Worm (Caenorhabditis elegans) whole organism, young adult: ENCODE measurements around the gene srab-22.
A peak's percentile ranks its signal among the peaks of the same experiment; 100 is the strongest.
"Not testable (repeated sequence)": the region's sequence is repeated elsewhere in the genome, so short reads cannot be mapped to it uniquely, and the experiment has no call there.

Source experiments
- F22D6.2 ChIP-seq: sonication (generic microtip); optimal IDR thresholded peaks from 2 replicates; lab custom pipeline; 2016; ENCODE audit warnings: mild to moderate bottlenecking, missing genetic modification characterization, missing compliant biosample characterization
- F37B4.10 ChIP-seq: fragments of 200-800 bp; sonication (Bioruptor generic); IDR thresholded peaks from 2 replicates; pipeline ENCODE4 v1.3.6; 2022; ENCODE audit warnings: missing genetic modification characterization, missing compliant biosample characterization
- F52B5.7 ChIP-seq: sonication (generic microtip); optimal IDR thresholded peaks from 2 replicates; lab custom pipeline; 2016; ENCODE audit warnings: mild to moderate bottlenecking, missing genetic modification characterization, missing compliant biosample characterization
- K12H6.12 ChIP-seq: fragments of 200-800 bp; sonication (Bioruptor generic); optimal IDR thresholded peaks from 2 replicates; lab custom pipeline; 2018; ENCODE audit warnings: mild to moderate bottlenecking, missing genetic modification characterization, missing compliant biosample characterization
- T07F8.4 ChIP-seq: sonication (generic microtip); optimal IDR thresholded peaks from 2 replicates; lab custom pipeline; 2016; ENCODE audit warnings: mild to moderate bottlenecking, missing genetic modification characterization, moderate library complexity, missing compliant biosample characterization
- Y53F4B.3 ChIP-seq: fragments of 200-800 bp; sonication (Bioruptor generic); IDR thresholded peaks from 2 replicates; pipeline ENCODE4 v1.3.6; 2022; ENCODE audit warnings: missing genetic modification reagents, missing genetic modification characterization, missing compliant biosample characterization
- ama-1 ChIP-seq, 3 experiments: fragments of 150-350 bp in 1 of 3; sonication (generic microtip) in 2 of 3; optimal IDR thresholded peaks; 2 replicates each; lab custom pipeline; 2014 to 2018; ENCODE audit warnings: missing biosample characterization in 2 of 3, missing genetic modification characterization in 2 of 3, missing genetic modification reagents in 2 of 3
- aptf-2 ChIP-seq: fragments of 200-800 bp; sonication (Bioruptor generic); conservative IDR thresholded peaks from 2 replicates; pipeline ENCODE4 v1.3.6; 2022; ENCODE audit warnings: missing genetic modification reagents, missing genetic modification characterization, missing compliant biosample characterization
- aptf-3 ChIP-seq: fragments of 200-800 bp; sonication (Bioruptor generic); IDR thresholded peaks from 2 replicates; pipeline ENCODE4 v1.3.6; 2022; ENCODE audit warnings: missing genetic modification characterization, missing compliant biosample characterization
- bed-1 ChIP-seq: fragments of 200-800 bp; sonication (Bioruptor generic); IDR thresholded peaks from 2 replicates; pipeline ENCODE4 v1.3.6; 2022; ENCODE audit warnings: missing genetic modification reagents, missing genetic modification characterization, missing compliant biosample characterization
- cebp-1 ChIP-seq, 2 experiments: fragments of 200-800 bp in 1 of 2; sonication (Bioruptor generic) in 1 of 2; sonication (generic microtip) in 1 of 2; IDR thresholded peaks in 1 of 2; optimal IDR thresholded peaks in 1 of 2; 2 replicates each; pipeline versions ENCODE4 v1.3.6 to Lab custom; 2017 to 2022; ENCODE audit warnings: missing compliant biosample characterization in 2 of 2, missing genetic modification characterization in 2 of 2, mild to moderate bottlenecking in 1 of 2, missing genetic modification reagents in 1 of 2, moderate library complexity in 1 of 2
- cebp-2 ChIP-seq: fragments of 200-800 bp; sonication (Bioruptor generic); IDR thresholded peaks from 2 replicates; pipeline ENCODE4 v1.3.6; 2022; ENCODE audit warnings: missing genetic modification characterization, missing compliant biosample characterization
- ceh-27 ChIP-seq: fragments of 200-800 bp; sonication (Bioruptor generic); optimal IDR thresholded peaks from 2 replicates; lab custom pipeline; 2018; ENCODE audit warnings: mild to moderate bottlenecking, missing genetic modification characterization, moderate library complexity, missing compliant biosample characterization
- egl-44 ChIP-seq: fragments of 200-800 bp; sonication (Bioruptor generic); IDR thresholded peaks from 2 replicates; pipeline ENCODE4 v1.3.6; 2022; ENCODE audit warnings: missing genetic modification reagents, missing genetic modification characterization, missing compliant biosample characterization
- him-1 ChIP-seq: sonication (generic microtip); optimal IDR thresholded peaks from 2 replicates; lab custom pipeline; 2016; ENCODE audit warnings: missing genotype, missing genetic modification reagents, missing genetic modification characterization, missing compliant biosample characterization
- hlh-26 ChIP-seq: fragments of 200-800 bp; sonication (Bioruptor generic); conservative IDR thresholded peaks from 2 replicates; pipeline ENCODE4 v1.3.6; 2022; ENCODE audit warnings: missing genetic modification reagents, missing genetic modification characterization, missing compliant biosample characterization
- hmg-1.2 ChIP-seq: fragments of 200-800 bp; sonication (Bioruptor generic); IDR thresholded peaks from 2 replicates; pipeline ENCODE4 v1.3.6; 2022; ENCODE audit warnings: missing genetic modification reagents, missing genetic modification characterization, missing compliant biosample characterization
- hmg-20 ChIP-seq: fragments of 200-800 bp; sonication (Bioruptor generic); IDR thresholded peaks from 2 replicates; pipeline ENCODE4 v1.3.6; 2022; ENCODE audit warnings: missing genetic modification reagents, missing genetic modification characterization, missing compliant biosample characterization
- let-526 ChIP-seq: fragments of 200-800 bp; sonication (Bioruptor generic); IDR thresholded peaks from 2 replicates; pipeline ENCODE4 v1.3.6; 2022; ENCODE audit warnings: missing genetic modification reagents, missing genetic modification characterization, missing compliant biosample characterization
- let-607 ChIP-seq, 2 experiments: fragments of 200-800 bp in 1 of 2; sonication (Bioruptor generic) in 1 of 2; sonication (generic microtip) in 1 of 2; optimal IDR thresholded peaks; 2 replicates each; lab custom pipeline; 2016 to 2018; ENCODE audit warnings: mild to moderate bottlenecking in 2 of 2, missing compliant biosample characterization in 2 of 2, missing genetic modification characterization in 2 of 2, moderate library complexity in 2 of 2, missing genotype in 1 of 2
- lsy-27 ChIP-seq: sonication (generic microtip); optimal IDR thresholded peaks from 2 replicates; lab custom pipeline; 2017; ENCODE audit warnings: missing genetic modification characterization, mild to moderate bottlenecking, missing compliant biosample characterization, antibody characterized with exemption, missing genotype, borderline replicate concordance; ENCODE audit not compliant: insufficient read depth
- madf-10 ChIP-seq: sonication (generic microtip); optimal IDR thresholded peaks from 2 replicates; lab custom pipeline; 2016; ENCODE audit warnings: mild to moderate bottlenecking, missing genetic modification characterization, missing compliant biosample characterization
- madf-6 ChIP-seq: fragments of 200-800 bp; sonication (Bioruptor generic); IDR thresholded peaks from 2 replicates; pipeline ENCODE4 v1.3.6; 2022; ENCODE audit warnings: missing genetic modification reagents, missing genetic modification characterization, missing compliant biosample characterization
- madf-8 ChIP-seq: fragments of 200-800 bp; sonication (Bioruptor generic); conservative IDR thresholded peaks from 2 replicates; pipeline ENCODE4 v1.3.6; 2022; ENCODE audit warnings: missing genetic modification reagents, missing genetic modification characterization, missing compliant biosample characterization
- mxl-1 ChIP-seq: sonication (generic microtip); optimal IDR thresholded peaks from 2 replicates; lab custom pipeline; 2016; ENCODE audit warnings: missing genetic modification characterization, missing compliant biosample characterization
- nhr-120 ChIP-seq: fragments of 200-800 bp; sonication (Bioruptor generic); IDR thresholded peaks from 2 replicates; pipeline ENCODE4 v1.3.6; 2022; ENCODE audit warnings: missing genetic modification characterization, missing compliant biosample characterization
- nhr-27 ChIP-seq: fragments of 200-800 bp; sonication (Bioruptor generic); optimal IDR thresholded peaks from 2 replicates; lab custom pipeline; 2018; ENCODE audit warnings: mild to moderate bottlenecking, missing genetic modification characterization, moderate library complexity, missing compliant biosample characterization
- rec-8 ChIP-seq, 2 experiments: sonication (generic microtip); optimal IDR thresholded peaks; 2 replicates each; lab custom pipeline; 2016; ENCODE audit warnings: mild to moderate bottlenecking in 2 of 2, missing genetic modification characterization in 2 of 2, missing genetic modification reagents in 2 of 2, missing genotype in 2 of 2, missing biosample characterization in 1 of 2, missing compliant biosample characterization in 1 of 2, moderate library complexity in 1 of 2
- snpc-4 ChIP-seq, 5 experiments: fragments of 150-350 bp in 1 of 5; sonication (generic microtip) in 4 of 5; optimal IDR thresholded peaks; 2 replicates each; lab custom pipeline; 2014 to 2018; ENCODE audit warnings: missing genetic modification characterization in 5 of 5, missing biosample characterization in 3 of 5, antibody characterized with exemption in 2 of 5, mild to moderate bottlenecking in 2 of 5, missing compliant biosample characterization in 2 of 5, missing genotype in 2 of 5, moderate library complexity in 2 of 5, missing genetic modification reagents in 1 of 5
- ztf-22 ChIP-seq: fragments of 200-800 bp; sonication (Bioruptor generic); optimal IDR thresholded peaks from 2 replicates; lab custom pipeline; 2018; ENCODE audit warnings: mild to moderate bottlenecking, missing genetic modification characterization, moderate library complexity, missing compliant biosample characterization
- ztf-25 ChIP-seq: fragments of 200-800 bp; sonication (Bioruptor generic); IDR thresholded peaks from 2 replicates; pipeline ENCODE4 v1.3.6; 2022; ENCODE audit warnings: missing genetic modification reagents, missing genetic modification characterization, missing compliant biosample characterization

srab-22 gene

ce11 chrV:3399952-3400351 is 26.2 kb upstream of the srab-22 start, which contains the start of gene T20D4.10:
TSS of gene T20D4.10 (plus strand) at chrV:3400252.
- not testable (repeated sequence) for TF ChIP-seq F52B5.7 (tag; lab: Kevin White, UChicago); lsy-27 (tag; lab: Kevin White, UChicago); nhr-27

DNA sequence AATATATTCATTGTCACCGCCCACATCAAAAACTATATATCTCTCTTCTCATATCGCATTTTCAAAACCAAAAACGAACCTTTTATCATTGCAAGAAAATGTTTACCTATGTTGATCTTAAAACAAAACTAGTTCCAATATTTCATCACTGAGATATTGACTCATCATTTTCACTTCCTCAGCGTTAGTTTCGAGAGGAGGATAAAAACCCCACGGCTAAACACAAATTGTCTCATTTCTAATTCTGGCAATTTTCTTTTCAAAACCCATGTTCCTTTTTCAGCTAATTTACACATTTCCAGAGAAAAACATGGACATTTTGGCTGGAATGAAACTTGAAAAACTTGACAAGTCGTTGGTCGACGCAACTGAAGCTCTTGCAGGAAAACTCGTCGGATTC is 17.6 kb upstream of the srab-22 start, which contains the start of gene T20D4.7:
Gene T20D4.7, plus strand, starts transcription at position 301 of the 400 bp plus-strand sequence.
- no peak for TF ChIP-seq T07F8.4 (tag; lab: Kevin White, UChicago)
- TF ChIP-seq bed-1 (GFP tag; lab: Robert Waterston, UW) = no peak
- no peak for TF ChIP-seq madf-10 (tag; lab: Kevin White, UChicago)
- no peak for TF ChIP-seq ztf-22 (GFP tag; lab: Kevin White, UChicago)
- TF ChIP-seq nhr-120 (GFP tag; lab: Robert Waterston, UW) = no peak
- TF ChIP-seq K12H6.12 = no peak
- no peak for TF ChIP-seq egl-44
- TF ChIP-seq madf-6 (GFP tag; lab: Robert Waterston, UW) = no peak
- TF ChIP-seq ama-1 (optimal IDR thresholded peaks at IDR 0.05; lab: Kevin White, UChicago) = no peak
- TF ChIP-seq ama-1 (GFP tag; optimal IDR thresholded peaks at IDR 0.05; lab: Kevin White, UChicago) = no peak
- TF ChIP-seq lsy-27 (tag; lab: Kevin White, UChicago) = no peak

- TF ChIP-seq him-1 (tag; lab: Kevin White, UChicago) (no peak), snpc-4 (GFP tag; optimal IDR thresholded peaks at IDR 0.05; lab: Kevin White, UChicago) (no peak), snpc-4 (tag; optimal IDR thresholded peaks at IDR 0.05; lab: Kevin White, UChicago) (no peak), F37B4.10 (GFP tag; lab: Robert Waterston, UW) (no peak), hmg-20 (GFP tag; lab: Robert Waterston, UW) (no peak), let-526 (GFP tag; lab: Robert Waterston, UW) (no peak), hmg-1.2 (GFP tag; lab: Robert Waterston, UW) (no peak), mxl-1 (tag; lab: Kevin White, UChicago) (no peak), ztf-25 (no peak), Y53F4B.3 (GFP tag; lab: Robert Waterston, UW) (no peak)
- TF ChIP-seq, all 124 proteins: peak for 0
Measured at ce11 chrV:3409498-3409897, 16.7 kb upstream of the srab-22 start.

ce11 chrV:3410098-3410570 is 16.0 kb upstream of the srab-22 start, which contains the start of gene arrd-22:
TSS of gene arrd-22 (plus strand) at chrV:3410520.
- no peak for TF ChIP-seq snpc-4 (GFP tag; optimal IDR thresholded peaks at IDR 0.05; lab: Kevin White, UChicago)
- no peak for TF ChIP-seq snpc-4 (tag; optimal IDR thresholded peaks at IDR 0.05; lab: Kevin White, UChicago)
- peak; percentile 15 for TF ChIP-seq ceh-27 (GFP tag; lab: Kevin White, UChicago)
- TF ChIP-seq, all 124 proteins: peak for 1

DNA sequence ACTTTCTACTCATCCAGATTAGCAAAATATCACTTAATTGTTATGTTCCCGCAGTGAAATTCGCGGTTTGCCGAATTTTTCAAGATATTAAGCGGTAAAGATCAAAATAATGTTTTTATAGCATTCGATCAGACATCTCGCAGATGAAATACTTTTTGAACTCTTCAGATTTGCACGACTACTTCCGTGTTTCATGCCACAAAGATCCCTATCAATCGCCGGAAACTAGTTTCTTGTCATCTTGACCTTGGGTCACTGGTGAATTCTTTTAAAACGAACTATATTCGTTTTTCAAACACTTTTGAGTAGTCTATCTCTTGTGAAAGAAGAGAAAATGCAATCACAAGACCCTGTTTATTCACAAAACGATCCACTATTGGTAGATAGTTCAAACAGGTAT is 13.2 kb upstream of the srab-22 start, which contains the start of gene txt-11:
Gene txt-11, plus strand, starts transcription at position 301 of the 400 bp plus-strand sequence.
- TF ChIP-seq rec-8 (tag; optimal IDR thresholded peaks at IDR 0.05; lab: Kevin White, UChicago) (no peak), cebp-1 (GFP tag; IDR thresholded peaks at IDR 0.05; lab: Robert Waterston, UW) (no peak), cebp-1 (tag; optimal IDR thresholded peaks at IDR 0.05; lab: Kevin White, UChicago) (no peak), aptf-3 (GFP tag; lab: Robert Waterston, UW) (no peak), cebp-2 (GFP tag; lab: Robert Waterston, UW) (no peak), F22D6.2 (tag; lab: Kevin White, UChicago) (no peak), aptf-2 (GFP tag; lab: Robert Waterston, UW) (no peak), madf-8 (GFP tag; lab: Robert Waterston, UW) (no peak), hlh-26 (GFP tag; lab: Robert Waterston, UW) (no peak), let-607 (tag; optimal IDR thresholded peaks at IDR 0.05; lab: Kevin White, UChicago) (no peak)
- TF ChIP-seq, all 124 proteins: peak for 0
